Worm (Caenorhabditis elegans) whole organism, midembryonic: ENCODE measurements around the gene srh-138.

ENCODE experiments used
- T22C8.4 ChIP-seq: fragments of 200-800 bp; sonication (Bioruptor generic); IDR thresholded peaks from 2 replicates; pipeline ENCODE4 v1.3.6; 2022; ENCODE audit warnings: missing genetic modification characterization, missing compliant biosample characterization
- ztf-29 ChIP-seq: fragments of 200-800 bp; sonication (Bioruptor generic); IDR thresholded peaks from 2 replicates; pipeline ENCODE4 v1.3.6; 2022; ENCODE audit warnings: missing genetic modification reagents, missing genetic modification characterization, missing compliant biosample characterization

DNA sequence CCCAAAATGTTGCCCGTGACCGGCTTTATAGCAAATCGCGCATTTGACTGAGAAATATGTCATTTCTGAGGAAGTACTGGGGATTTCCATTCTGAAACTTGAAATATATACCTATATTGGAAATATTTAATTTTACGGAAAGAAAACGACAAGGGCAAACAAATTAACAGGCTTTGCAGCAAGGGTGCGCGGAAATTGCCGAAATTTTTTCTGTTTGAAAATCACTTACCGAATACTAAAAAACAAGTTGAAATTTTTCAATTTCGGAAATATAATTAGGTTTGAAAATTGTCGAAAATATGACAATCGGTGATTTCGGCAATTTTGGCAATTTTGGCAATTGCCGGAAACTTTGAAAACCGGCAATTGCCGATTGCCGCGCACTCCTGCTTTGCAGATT, 35.0 kb upstream of the srh-138 start, which contains the start of gene nhr-54:
- TF ChIP-seq T22C8.4 (GFP tag; lab: Robert Waterston, UW): no peak
- no peak for TF ChIP-seq ztf-29
